Worm (Caenorhabditis elegans) whole organism, L3 larva: ENCODE measurements around the gene nspc-9.

ENCODE experiments used
- ZK546.5 ChIP-seq: sonication (generic microtip); optimal IDR thresholded peaks from 2 replicates; lab custom pipeline; 2017; ENCODE audit warnings: missing biosample characterization, missing genetic modification characterization
- aly-2 ChIP-seq: fragments of 150-350 bp; optimal IDR thresholded peaks from 2 replicates; lab custom pipeline; 2014; ENCODE audit warnings: missing biosample characterization, missing genetic modification characterization
- ama-1 ChIP-seq: fragments of 150-350 bp; optimal IDR thresholded peaks from 2 replicates; lab custom pipeline; 2018
- ceh-16 ChIP-seq: sonication (generic microtip); optimal IDR thresholded peaks from 2 replicates; lab custom pipeline; 2017; ENCODE audit warnings: missing biosample characterization, missing genetic modification characterization
- ceh-28 ChIP-seq: fragments of 150-350 bp; optimal IDR thresholded peaks from 2 replicates; lab custom pipeline; 2014; ENCODE audit warnings: missing biosample characterization, missing genetic modification reagents, missing genetic modification characterization
- ceh-82 ChIP-seq: fragments of 150-350 bp; optimal IDR thresholded peaks from 2 replicates; lab custom pipeline; 2014; ENCODE audit warnings: missing biosample characterization, missing genetic modification characterization
- ceh-9 ChIP-seq: sonication (generic microtip); optimal IDR thresholded peaks from 2 replicates; lab custom pipeline; 2018; ENCODE audit warnings: missing biosample characterization, missing genetic modification characterization
- egl-27 ChIP-seq: sonication (generic microtip); optimal IDR thresholded peaks from 4 replicates; lab custom pipeline; 2017; ENCODE audit warnings: missing biosample characterization, missing genetic modification reagents, missing genetic modification characterization
- egl-5 ChIP-seq: fragments of 150-350 bp; optimal IDR thresholded peaks from 2 replicates; lab custom pipeline; 2017; ENCODE audit warnings: missing biosample characterization, missing genetic modification reagents, missing genetic modification characterization, inconsistent platforms
- elt-1 ChIP-seq: fragments of 150-350 bp; optimal IDR thresholded peaks from 2 replicates; lab custom pipeline; 2014; ENCODE audit warnings: missing biosample characterization, missing genetic modification characterization
- elt-2 ChIP-seq: sonication (generic microtip); optimal IDR thresholded peaks from 2 replicates; lab custom pipeline; 2016; ENCODE audit warnings: missing genetic modification reagents, mild to moderate bottlenecking, missing genetic modification characterization, missing compliant biosample characterization
- elt-3 ChIP-seq, 3 experiments: fragments of 150-350 bp in 1 of 3; sonication (generic microtip) in 2 of 3; optimal IDR thresholded peaks; 2 replicates in 2 of 3; 4 replicates in 1 of 3; lab custom pipeline; 2014 to 2017; ENCODE audit warnings: missing biosample characterization in 3 of 3, missing genetic modification characterization in 3 of 3
- eor-1 ChIP-seq, 2 experiments: fragments of 150-350 bp; optimal IDR thresholded peaks; 2 replicates each; lab custom pipeline; 2014 to 2018; ENCODE audit warnings: missing biosample characterization in 2 of 2, missing genetic modification characterization in 2 of 2
- fkh-2 ChIP-seq: fragments of 150-350 bp; optimal IDR thresholded peaks from 2 replicates; lab custom pipeline; 2014; ENCODE audit warnings: missing biosample characterization, missing genetic modification reagents, missing genetic modification characterization
- fos-1 ChIP-seq: fragments of 150-350 bp; optimal IDR thresholded peaks from 2 replicates; lab custom pipeline; 2014; ENCODE audit warnings: missing biosample characterization, missing genetic modification characterization
- hmg-11 ChIP-seq: sonication (generic microtip); optimal IDR thresholded peaks from 2 replicates; lab custom pipeline; 2016; ENCODE audit warnings: missing genetic modification characterization, missing compliant biosample characterization
- jun-1 ChIP-seq: fragments of 150-350 bp; optimal IDR thresholded peaks from 2 replicates; lab custom pipeline; 2014; ENCODE audit warnings: missing biosample characterization, missing genetic modification reagents, missing genetic modification characterization
- lin-15B ChIP-seq: fragments of 150-350 bp; optimal IDR thresholded peaks from 2 replicates; lab custom pipeline; 2014; ENCODE audit warnings: missing biosample characterization, missing genetic modification characterization
- lin-39 ChIP-seq: fragments of 150-350 bp; optimal IDR thresholded peaks from 2 replicates; lab custom pipeline; 2018; ENCODE audit warnings: missing biosample characterization, missing genetic modification reagents, missing genetic modification characterization
- lsy-12 ChIP-seq: sonication (generic microtip); optimal IDR thresholded peaks from 2 replicates; lab custom pipeline; 2016; ENCODE audit warnings: mild to moderate bottlenecking, missing genetic modification characterization, missing compliant biosample characterization
- mdl-1 ChIP-seq: fragments of 150-350 bp; optimal IDR thresholded peaks from 2 replicates; lab custom pipeline; 2014; ENCODE audit warnings: missing biosample characterization, missing genetic modification characterization
- nfya-1 ChIP-seq: sonication (generic microtip); optimal IDR thresholded peaks from 2 replicates; lab custom pipeline; 2017; ENCODE audit warnings: missing genetic modification characterization, mild to moderate bottlenecking, missing compliant biosample characterization, antibody characterized with exemption, moderate library complexity; ENCODE audit not compliant: insufficient read depth
- nhr-11 ChIP-seq: fragments of 150-350 bp; optimal IDR thresholded peaks from 2 replicates; lab custom pipeline; 2014; ENCODE audit warnings: missing biosample characterization, missing genetic modification characterization
- nhr-12 ChIP-seq: fragments of 150-350 bp; optimal IDR thresholded peaks from 2 replicates; lab custom pipeline; 2014; ENCODE audit warnings: missing biosample characterization, missing genetic modification characterization
- nhr-23 ChIP-seq: fragments of 150-350 bp; optimal IDR thresholded peaks from 2 replicates; lab custom pipeline; 2014; ENCODE audit warnings: missing biosample characterization, missing genetic modification reagents, missing genetic modification characterization
- nhr-25 ChIP-seq: sonication (generic microtip); optimal IDR thresholded peaks from 2 replicates; lab custom pipeline; 2017; ENCODE audit warnings: missing biosample characterization, missing genetic modification characterization
- nhr-28 ChIP-seq: fragments of 150-350 bp; optimal IDR thresholded peaks from 2 replicates; lab custom pipeline; 2014; ENCODE audit warnings: missing biosample characterization, missing genetic modification characterization
- nhr-43 ChIP-seq: sonication (generic microtip); optimal IDR thresholded peaks from 2 replicates; lab custom pipeline; 2016; ENCODE audit warnings: mild to moderate bottlenecking, missing genetic modification characterization, missing compliant biosample characterization; ENCODE audit not compliant: poor library complexity, severe bottlenecking
- nhr-67 ChIP-seq: fragments of 150-350 bp; optimal IDR thresholded peaks from 2 replicates; lab custom pipeline; 2014; ENCODE audit warnings: missing biosample characterization, missing genetic modification characterization
- nhr-76 ChIP-seq: fragments of 150-350 bp; sonication (generic microtip); optimal IDR thresholded peaks from 5 replicates; lab custom pipeline; 2014; ENCODE audit warnings: missing biosample characterization, missing genetic modification characterization
- nhr-77 ChIP-seq: fragments of 150-350 bp; optimal IDR thresholded peaks from 2 replicates; lab custom pipeline; 2014; ENCODE audit warnings: missing biosample characterization, missing genetic modification characterization
- pqm-1 ChIP-seq: fragments of 150-350 bp; optimal IDR thresholded peaks from 2 replicates; lab custom pipeline; 2017; ENCODE audit warnings: missing biosample characterization, missing genetic modification characterization, inconsistent platforms
- sea-2 ChIP-seq: fragments of 150-350 bp; sonication (generic microtip); optimal IDR thresholded peaks from 4 replicates; lab custom pipeline; 2014; ENCODE audit warnings: missing biosample characterization, missing genetic modification reagents, missing genetic modification characterization
- skn-1 ChIP-seq: fragments of 150-350 bp; optimal IDR thresholded peaks from 2 replicates; lab custom pipeline; 2014; ENCODE audit warnings: missing biosample characterization, missing genetic modification characterization
- snpc-4 ChIP-seq: fragments of 150-350 bp; optimal IDR thresholded peaks from 2 replicates; lab custom pipeline; 2014; ENCODE audit warnings: missing biosample characterization, missing genetic modification characterization
- tbx-2 ChIP-seq: sonication (generic microtip); optimal IDR thresholded peaks from 2 replicates; lab custom pipeline; 2016; ENCODE audit warnings: mild to moderate bottlenecking, missing genetic modification characterization, missing compliant biosample characterization
- unc-39 ChIP-seq: sonication (generic microtip); optimal IDR thresholded peaks from 4 replicates; lab custom pipeline; 2017; ENCODE audit warnings: missing biosample characterization, missing genetic modification characterization
- zag-1 ChIP-seq: fragments of 150-350 bp; optimal IDR thresholded peaks from 2 replicates; lab custom pipeline; 2014; ENCODE audit warnings: missing biosample characterization, missing genetic modification characterization
- ztf-11 ChIP-seq: fragments of 150-350 bp; optimal IDR thresholded peaks from 2 replicates; lab custom pipeline; 2014; ENCODE audit warnings: missing biosample characterization, missing genetic modification characterization
- ztf-4 ChIP-seq: fragments of 150-350 bp; optimal IDR thresholded peaks from 2 replicates; lab custom pipeline; 2014; ENCODE audit warnings: missing biosample characterization, missing genetic modification characterization

Gene nspc-9

DNA sequence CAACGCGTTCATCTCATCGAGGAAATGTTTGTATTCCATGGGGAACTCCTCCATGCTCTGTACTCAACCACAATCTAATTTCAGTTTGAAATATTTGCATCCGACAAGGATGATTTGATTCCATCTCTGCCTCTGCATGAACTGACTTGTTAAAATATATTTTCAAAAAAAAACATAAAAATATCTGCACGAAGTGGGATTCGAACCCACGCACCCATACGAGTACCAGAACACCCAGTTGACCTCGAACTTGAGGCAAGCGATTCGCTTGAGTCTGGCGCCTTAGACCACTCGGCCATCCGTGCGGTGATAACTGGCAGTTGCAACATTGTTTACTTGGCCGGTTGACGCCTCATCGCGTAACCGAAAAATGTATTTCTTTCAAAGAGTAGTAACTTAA, 4.6 kb upstream of the nspc-9 start:
- TF ChIP-seq lin-15B (tag; lab: Kevin White, UChicago) (no peak), fos-1 (no peak), elt-3 (tag; optimal IDR thresholded peaks at IDR 0.05; lab: Kevin White, UChicago) (no peak), elt-2 (tag; lab: Kevin White, UChicago) (peak; percentile 49), nhr-23 (tag; lab: Kevin White, UChicago) (no peak), ceh-82 (tag; lab: Kevin White, UChicago) (no peak), nhr-25 (no peak), nfya-1 (tag; lab: Kevin White, UChicago) (peak; percentile 26), ZK546.5 (tag; lab: Kevin White, UChicago) (no peak), snpc-4 (tag; lab: Kevin White, UChicago) (no peak), lin-39 (tag; lab: Kevin White, UChicago) (no peak), nhr-43 (tag; lab: Kevin White, UChicago) (peak; percentile 36), elt-1 (tag; lab: Kevin White, UChicago) (no peak), ceh-9 (tag; lab: Kevin White, UChicago) (no peak), tbx-2 (tag; lab: Kevin White, UChicago) (no peak), nhr-67 (tag; lab: Kevin White, UChicago) (no peak), ceh-28 (no peak), hmg-11 (tag; lab: Kevin White, UChicago) (peak; percentile 4), skn-1 (tag; lab: Kevin White, UChicago) (peak; percentile 51), nhr-76 (no peak), nhr-77 (no peak), ztf-4 (tag; lab: Kevin White, UChicago) (no peak), lsy-12 (tag; lab: Kevin White, UChicago) (no peak), egl-27 (no peak), ama-1 (lab: Kevin White, UChicago) (no peak), nhr-12 (no peak), jun-1 (tag; lab: Kevin White, UChicago) (no peak), nhr-11 (tag; lab: Kevin White, UChicago) (no peak), ceh-16 (no peak)

DNA sequence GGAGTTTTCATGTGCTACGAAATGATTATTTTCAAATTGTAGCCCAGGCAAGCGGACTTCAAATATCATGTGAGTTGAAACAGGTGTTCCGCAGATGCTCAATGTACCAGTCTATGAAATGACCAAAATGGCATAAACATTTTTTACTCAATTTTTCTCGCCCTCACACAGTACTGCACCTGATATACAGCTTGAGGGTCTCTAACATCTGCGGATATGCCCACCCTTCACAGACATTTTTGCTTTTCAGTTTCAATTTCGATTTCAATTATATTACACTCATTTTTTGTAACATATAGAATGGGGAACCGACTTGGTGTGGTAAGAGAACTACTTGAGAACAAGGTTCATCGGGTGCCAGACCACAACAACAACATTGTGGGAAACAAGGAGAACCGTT, 3.5 kb upstream of the nspc-9 start, which contains the start of gene F42F12.11:
Gene F42F12.11, plus strand, starts transcription at position 301 of the 400 bp plus-strand sequence.
- no peak for TF ChIP-seq eor-1 (tag; optimal IDR thresholded peaks at IDR 0.05; lab: Kevin White, UChicago)
- no peak for TF ChIP-seq nhr-43 (tag; lab: Kevin White, UChicago)
- TF ChIP-seq fkh-2 (tag; lab: Kevin White, UChicago): no peak
- TF ChIP-seq sea-2: no peak
- no peak for TF ChIP-seq elt-1 (tag; lab: Kevin White, UChicago)
- TF ChIP-seq ceh-9 (tag; lab: Kevin White, UChicago): no peak
- TF ChIP-seq skn-1 (tag; lab: Kevin White, UChicago): no peak
- TF ChIP-seq mdl-1: no peak
- no peak for TF ChIP-seq ztf-11
- TF ChIP-seq ceh-82 (tag; lab: Kevin White, UChicago): no peak
- no peak for TF ChIP-seq pqm-1
- TF ChIP-seq ceh-28: no peak

DNA sequence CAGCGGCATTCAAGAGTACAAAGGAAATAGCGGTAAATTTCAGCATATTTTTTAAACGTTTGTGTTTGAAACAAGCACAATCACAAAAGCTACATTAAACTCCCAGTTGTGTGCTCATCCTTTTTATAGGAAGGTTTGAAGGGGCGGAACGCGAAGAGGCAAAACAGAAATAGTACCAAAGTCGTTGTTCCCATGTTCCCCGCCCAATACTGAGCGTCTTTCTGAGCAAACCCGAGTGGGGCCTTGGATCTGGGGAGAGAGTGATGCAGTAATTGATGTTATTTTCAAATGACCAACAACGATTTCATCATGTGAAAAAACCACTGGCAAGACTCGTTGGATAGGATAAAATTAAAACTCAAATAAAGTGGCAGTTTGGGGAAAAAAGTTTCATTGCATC, 1.8 kb downstream of the nspc-9 start, which contains the start of gene zig-2:
Gene zig-2, minus strand, starts transcription at position 101 of the 400 bp plus-strand sequence.
- no peak for TF ChIP-seq eor-1 (tag; optimal IDR thresholded peaks at IDR 0.05; lab: Kevin White, UChicago)
- TF ChIP-seq unc-39 (tag; lab: Kevin White, UChicago): no peak
- TF ChIP-seq zag-1 (tag; lab: Kevin White, UChicago): no peak
- no peak for TF ChIP-seq pqm-1
- TF ChIP-seq mdl-1: no peak
- no peak for TF ChIP-seq nhr-11 (tag; lab: Kevin White, UChicago)
- no peak for TF ChIP-seq ceh-9 (tag; lab: Kevin White, UChicago)
- TF ChIP-seq aly-2 (tag; lab: Kevin White, UChicago): no peak
- TF ChIP-seq fos-1: no peak
- TF ChIP-seq nhr-28 (tag; lab: Kevin White, UChicago): no peak
- no peak for TF ChIP-seq nhr-76
- TF ChIP-seq lsy-12 (tag; lab: Kevin White, UChicago): no peak
- TF ChIP-seq egl-5 (tag; lab: Kevin White, UChicago): no peak
